Worm (Caenorhabditis elegans): ENCODE measurements around the gene rbmx-2.

ce11 chrII:6241758-6242157 lies 45.0 kb upstream of the rbmx-2 start, which contains the start of gene T24H7.8:
- TF ChIP-seq flt-1 (GFP tag; IDR thresholded peaks at IDR 0.05) (no peak), tab-1 (GFP tag; IDR thresholded peaks at IDR 0.05) (no peak), T22C8.4 (GFP tag; IDR thresholded peaks at IDR 0.05) (no peak), cog-1 (tag; optimal IDR thresholded peaks at IDR 0.05) (no peak), ztf-23 (GFP tag; IDR thresholded peaks at IDR 0.05) (no peak), med-1 (GFP tag; optimal IDR thresholded peaks at IDR 0.05; ENCODE audit: insufficient read depth) (no peak)
